Worm (Caenorhabditis elegans): Measurements from ENCODE around the gene ufd-3.

Gene ufd-3

DNA sequence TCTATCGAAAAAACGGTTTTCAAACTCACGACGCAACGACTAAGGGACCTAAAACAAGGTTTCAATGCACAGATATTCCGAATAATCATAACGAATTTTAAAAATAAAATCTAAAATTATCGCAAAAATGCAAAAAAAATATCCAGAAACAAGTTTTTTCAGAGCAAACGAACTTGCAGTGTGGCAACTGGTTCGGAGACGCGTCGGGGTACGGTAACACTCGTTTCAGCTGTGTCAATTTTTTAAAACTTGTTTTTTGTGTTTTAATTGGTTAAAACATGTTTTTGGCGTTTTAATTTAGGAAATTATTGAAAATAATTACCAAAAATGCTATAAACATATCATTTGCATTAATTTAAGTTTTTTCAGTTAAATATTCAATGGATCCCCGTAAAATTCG lies 48.1 kb upstream of the ufd-3 start, which contains the start of gene C08H9.16 (continued):
- TF ChIP-seq fkh-8 (tag; optimal IDR thresholded peaks at IDR 0.05) (no peak), grh-1 (GFP tag; IDR thresholded peaks at IDR 0.05) (peak; percentile 86), unc-30 (tag; optimal IDR thresholded peaks at IDR 0.05) (no peak), fkh-4 (tag; optimal IDR thresholded peaks at IDR 0.05; ENCODE audit: borderline replicate concordance) (no peak), nhr-28 (tag; optimal IDR thresholded peaks at IDR 0.05) (no peak), mdl-1 (tag; optimal IDR thresholded peaks at IDR 0.05) (no peak), swsn-7 (tag; optimal IDR thresholded peaks at IDR 0.05) (peak; percentile 7), dsc-1 (tag; optimal IDR thresholded peaks at IDR 0.05) (no peak), C16A3.4 (tag; optimal IDR thresholded peaks at IDR 0.05) (peak; percentile 65), ceh-90 (tag; optimal IDR thresholded peaks at IDR 0.05) (no peak), ztf-11 (tag; optimal IDR thresholded peaks at IDR 0.05) (no peak), ceh-63 (GFP tag; optimal IDR thresholded peaks at IDR 0.05) (no peak), sup-37 (GFP tag; optimal IDR thresholded peaks at IDR 0.05) (no peak), aly-2 (tag; optimal IDR thresholded peaks at IDR 0.05) (no peak), zag-1 (tag; optimal IDR thresholded peaks at IDR 0.05) (no peak), ama-1 (optimal IDR thresholded peaks at IDR 0.05) (no peak), ceh-8 (GFP tag; optimal IDR thresholded peaks at IDR 0.05) (no peak), mef-2 (tag; optimal IDR thresholded peaks at IDR 0.05) (no peak), ztf-4 (tag; optimal IDR thresholded peaks at IDR 0.05) (peak; percentile 28), ceh-82 (tag; optimal IDR thresholded peaks at IDR 0.05) (peak in 2 of 3 experiments; percentile 11 to 24), lin-35 (GFP tag; optimal IDR thresholded peaks at IDR 0.05) (peak; percentile 30 to 71), skn-1 (tag; optimal IDR thresholded peaks at IDR 0.05) (peak; percentile 58), hlh-17 (GFP tag; optimal IDR thresholded peaks at IDR 0.05; ENCODE audit: borderline replicate concordance) (no peak), vab-15 (tag; optimal IDR thresholded peaks at IDR 0.05) (no peak), ceh-88 (GFP tag; IDR thresholded peaks at IDR 0.05) (no peak), nhr-12 (tag; optimal IDR thresholded peaks at IDR 0.05) (no peak), egl-27 (tag; optimal IDR thresholded peaks at IDR 0.05) (no peak), zip-4 (GFP tag; optimal IDR thresholded peaks at IDR 0.05) (no peak), elt-2 (tag; optimal IDR thresholded peaks at IDR 0.05) (no peak), lin-13 (GFP tag; optimal IDR thresholded peaks at IDR 0.05) (no peak), nhr-11 (tag; optimal IDR thresholded peaks at IDR 0.05) (no peak)

DNA sequence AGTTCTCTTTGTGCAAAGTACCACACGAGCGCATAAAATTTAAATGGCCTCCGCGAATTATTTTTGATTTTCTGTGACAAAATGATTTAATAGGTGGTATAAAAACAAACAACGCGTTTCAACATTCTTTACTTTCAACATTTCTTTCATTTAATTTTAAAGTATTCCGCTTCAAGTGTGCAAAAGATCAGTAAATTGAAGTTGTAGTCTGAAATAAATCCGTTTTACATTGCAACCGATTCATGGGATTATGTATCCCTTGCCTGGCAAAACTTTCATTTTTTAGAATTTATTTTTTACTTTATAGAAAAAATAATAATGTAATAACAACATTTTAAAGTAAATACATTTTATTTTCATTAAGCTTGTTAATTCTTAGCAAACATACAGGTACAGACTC lies 46.1 kb upstream of the ufd-3 start, which contains the start of gene F26C11.1:
TSS of gene F26C11.1 (plus strand) at position 301 of the 400 bp plus-strand sequence.
- no peak for TF ChIP-seq nhr-20 (tag; optimal IDR thresholded peaks at IDR 0.05)
- TF ChIP-seq mab-9 (GFP tag; IDR thresholded peaks at IDR 0.05): no peak
- no peak for TF ChIP-seq lsy-2 (tag; optimal IDR thresholded peaks at IDR 0.05)
- no peak for TF ChIP-seq egl-13 (tag; optimal IDR thresholded peaks at IDR 0.05)
- no peak for TF ChIP-seq zip-4 (GFP tag; optimal IDR thresholded peaks at IDR 0.05)
- TF ChIP-seq lin-39 (tag; optimal IDR thresholded peaks at IDR 0.05): no peak
- no peak for TF ChIP-seq mef-2 (tag; optimal IDR thresholded peaks at IDR 0.05)
- no peak for TF ChIP-seq hpl-2 (GFP tag; optimal IDR thresholded peaks at IDR 0.05)
- TF ChIP-seq nhr-84 (tag; optimal IDR thresholded peaks at IDR 0.05): no peak
- no peak for TF ChIP-seq alr-1 (tag; optimal IDR thresholded peaks at IDR 0.05; ENCODE audit: borderline replicate concordance)
- TF ChIP-seq aly-2 (tag; optimal IDR thresholded peaks at IDR 0.05): no peak
- TF ChIP-seq isw-1 (GFP tag; IDR thresholded peaks at IDR 0.05): no peak
- no peak for TF ChIP-seq elt-2 (tag; optimal IDR thresholded peaks at IDR 0.05)
- no peak for TF ChIP-seq efl-3 (GFP tag; optimal IDR thresholded peaks at IDR 0.05)
- no peak for TF ChIP-seq nhr-90 (tag; optimal IDR thresholded peaks at IDR 0.05; ENCODE audit: poor library complexity)
- no peak for TF ChIP-seq fkh-8 (tag; optimal IDR thresholded peaks at IDR 0.05)
